Fruit fly (Drosophila melanogaster) whole organism, embryonic: ENCODE results near the gene pes.

Experiments used
- Abd-B ChIP-seq: fragments of 200-800 bp; sonication (Bioruptor generic); optimal IDR thresholded peaks from 2 replicates; lab custom pipeline; 2018; ENCODE audit warnings: missing biosample characterization, mild to moderate bottlenecking, missing genetic modification characterization, moderate library complexity
- CG13424 ChIP-seq: fragments of 200-800 bp; sonication (Bioruptor generic); optimal IDR thresholded peaks from 2 replicates; lab custom pipeline; 2019; ENCODE audit warnings: missing biosample characterization, mild to moderate bottlenecking, missing genetic modification characterization, moderate library complexity
- CG15514 ChIP-seq: fragments of 200-800 bp; sonication (Bioruptor generic); optimal IDR thresholded peaks from 3 replicates; lab custom pipeline; 2017; ENCODE audit warnings: missing biosample characterization, missing genetic modification characterization, mild to moderate bottlenecking, moderate library complexity, missing genetic modification reagents
- CG3847 ChIP-seq: fragments of 200-800 bp; sonication (Bioruptor generic); IDR thresholded peaks from 2 replicates; pipeline ENCODE4 v1.3.6; 2022; ENCODE audit warnings: missing biosample characterization, missing genetic modification characterization
- Gug ChIP-seq: fragments of 200-800 bp; sonication (Bioruptor generic); IDR thresholded peaks from 4 replicates; pipeline ENCODE4 v1.3.6; 2022; ENCODE audit warnings: missing biosample characterization, missing genetic modification characterization
- btn ChIP-seq: fragments of 200-800 bp; sonication (Bioruptor generic); optimal IDR thresholded peaks from 2 replicates; lab custom pipeline; 2016; ENCODE audit warnings: missing biosample characterization, missing genetic modification characterization
- chm ChIP-seq: fragments of 200-800 bp; sonication (Bioruptor generic); IDR thresholded peaks from 2 replicates; pipeline ENCODE4 v1.3.6; 2022; ENCODE audit warnings: missing biosample characterization, missing genetic modification characterization
- odd ChIP-seq: fragments of 200-800 bp; sonication (Bioruptor generic); optimal IDR thresholded peaks from 2 replicates; lab custom pipeline; 2017; ENCODE audit warnings: missing biosample characterization, mild to moderate bottlenecking, missing genetic modification characterization
- sd ChIP-seq: fragments of 200-800 bp; sonication (Bioruptor generic); optimal IDR thresholded peaks from 3 replicates; lab custom pipeline; 2018; ENCODE audit warnings: missing biosample characterization, mild to moderate bottlenecking, missing genetic modification characterization, moderate library complexity

- TF ChIP-seq btn (GFP tag; lab: Kevin White, UChicago) (no peak), Gug (no peak), odd (GFP tag; lab: Kevin White, UChicago) (no peak), CG3847 (GFP tag; lab: Robert Waterston, UW) (no peak), sd (tag; lab: Kevin White, UChicago) (no peak), Abd-B (no peak), CG13424 (tag; lab: Kevin White, UChicago) (no peak), chm (GFP tag; lab: Robert Waterston, UW) (no peak), CG15514 (no peak)
Observed at dm6 chr2L:7953371-7954017, 40.5 kb downstream of the pes start.
